Worm (Caenorhabditis elegans) whole organism, late embryonic: ENCODE measurements around the gene B0554.2.

Experiments
- C08G9.2 ChIP-seq: sonication (generic microtip); optimal IDR thresholded peaks from 2 replicates; lab custom pipeline; 2016; ENCODE audit warnings: mild to moderate bottlenecking, missing genetic modification characterization, moderate library complexity, missing compliant biosample characterization
- K02D7.2 ChIP-seq: sonication (generic microtip); optimal IDR thresholded peaks from 2 replicates; lab custom pipeline; 2017; ENCODE audit warnings: mild to moderate bottlenecking, missing genetic modification characterization, missing compliant biosample characterization
- T23F11.4 ChIP-seq: fragments of 200-800 bp; sonication (Bioruptor generic); optimal IDR thresholded peaks from 2 replicates; lab custom pipeline; 2018; ENCODE audit warnings: mild to moderate bottlenecking, missing genetic modification characterization, missing compliant biosample characterization
- ceh-14 ChIP-seq: sonication (generic microtip); optimal IDR thresholded peaks from 2 replicates; lab custom pipeline; 2016; ENCODE audit warnings: missing genotype, missing genetic modification characterization, missing compliant biosample characterization
- ceh-18 ChIP-seq: sonication (generic microtip); optimal IDR thresholded peaks from 2 replicates; lab custom pipeline; 2016; ENCODE audit warnings: missing genetic modification characterization, missing compliant biosample characterization
- ceh-19 ChIP-seq: fragments of 200-800 bp; sonication (Bioruptor generic); optimal IDR thresholded peaks from 2 replicates; lab custom pipeline; 2018; ENCODE audit warnings: mild to moderate bottlenecking, missing genetic modification characterization, missing compliant biosample characterization
- ceh-2 ChIP-seq: sonication (generic microtip); optimal IDR thresholded peaks from 2 replicates; lab custom pipeline; 2016; ENCODE audit warnings: missing genotype, missing genetic modification characterization, missing compliant biosample characterization
- ceh-22 ChIP-seq: sonication (generic microtip); optimal IDR thresholded peaks from 2 replicates; lab custom pipeline; 2017; ENCODE audit warnings: missing biosample characterization, missing genetic modification characterization
- ceh-24 ChIP-seq: sonication (generic microtip); optimal IDR thresholded peaks from 2 replicates; lab custom pipeline; 2016; ENCODE audit warnings: mild to moderate bottlenecking, missing genetic modification characterization, missing compliant biosample characterization
- ceh-30 ChIP-seq: fragments of 150-350 bp; optimal IDR thresholded peaks from 2 replicates; lab custom pipeline; 2014; ENCODE audit warnings: missing biosample characterization, missing genetic modification characterization
- ceh-6 ChIP-seq: fragments of 200-800 bp; sonication (Bioruptor generic); optimal IDR thresholded peaks from 2 replicates; lab custom pipeline; 2018; ENCODE audit warnings: mild to moderate bottlenecking, missing genetic modification characterization, missing compliant biosample characterization
- elt-2 ChIP-seq: sonication (generic microtip); optimal IDR thresholded peaks from 2 replicates; lab custom pipeline; 2016; ENCODE audit warnings: missing genetic modification reagents, missing genetic modification characterization, missing compliant biosample characterization
- ets-4 ChIP-seq: sonication (generic microtip); optimal IDR thresholded peaks from 2 replicates; lab custom pipeline; 2016; ENCODE audit warnings: missing genetic modification characterization, missing compliant biosample characterization
- fkh-10 ChIP-seq: fragments of 150-350 bp; optimal IDR thresholded peaks from 2 replicates; lab custom pipeline; 2014; ENCODE audit warnings: missing biosample characterization, missing genetic modification reagents, missing genetic modification characterization
- fkh-6 ChIP-seq: sonication (generic microtip); optimal IDR thresholded peaks from 2 replicates; lab custom pipeline; 2016; ENCODE audit warnings: missing genetic modification characterization, missing compliant biosample characterization
- gmeb-2 ChIP-seq: sonication (generic microtip); optimal IDR thresholded peaks from 2 replicates; lab custom pipeline; 2016; ENCODE audit warnings: missing genetic modification characterization, inconsistent platforms, missing compliant biosample characterization
- hlh-30 ChIP-seq: sonication (generic microtip); optimal IDR thresholded peaks from 2 replicates; lab custom pipeline; 2017; ENCODE audit warnings: antibody characterized with exemption, missing genetic modification characterization, missing compliant biosample characterization; ENCODE audit not compliant: insufficient read depth
- lin-11 ChIP-seq: fragments of 200-800 bp; sonication (Bioruptor generic); optimal IDR thresholded peaks from 2 replicates; lab custom pipeline; 2018; ENCODE audit warnings: mild to moderate bottlenecking, missing genetic modification characterization, missing compliant biosample characterization
- madf-2 ChIP-seq: sonication (generic microtip); optimal IDR thresholded peaks from 2 replicates; lab custom pipeline; 2017; ENCODE audit warnings: missing genetic modification characterization, missing compliant biosample characterization
- mec-3 ChIP-seq: sonication (generic microtip); optimal IDR thresholded peaks from 2 replicates; lab custom pipeline; 2016; ENCODE audit warnings: borderline replicate concordance, missing genetic modification characterization, missing compliant biosample characterization
- nhr-11 ChIP-seq: fragments of 150-350 bp; optimal IDR thresholded peaks from 2 replicates; lab custom pipeline; 2014; ENCODE audit warnings: missing biosample characterization, missing genetic modification characterization
- nhr-232 ChIP-seq: sonication (generic microtip); optimal IDR thresholded peaks from 2 replicates; lab custom pipeline; 2016; ENCODE audit warnings: missing genetic modification characterization, missing compliant biosample characterization
- npax-4 ChIP-seq: sonication (generic microtip); optimal IDR thresholded peaks from 2 replicates; lab custom pipeline; 2016; ENCODE audit warnings: missing genetic modification characterization, missing compliant biosample characterization
- odd-2 ChIP-seq: sonication (generic microtip); optimal IDR thresholded peaks from 2 replicates; lab custom pipeline; 2017; ENCODE audit warnings: antibody characterized with exemption, mild to moderate bottlenecking, missing genetic modification characterization, missing compliant biosample characterization
- pag-3 ChIP-seq: sonication (generic microtip); optimal IDR thresholded peaks from 2 replicates; lab custom pipeline; 2016; ENCODE audit warnings: missing compliant biosample characterization, missing genetic modification characterization, borderline replicate concordance
- pat-9 ChIP-seq: fragments of 200-800 bp; sonication (Bioruptor generic); optimal IDR thresholded peaks from 2 replicates; lab custom pipeline; 2018; ENCODE audit warnings: mild to moderate bottlenecking, missing genetic modification characterization, moderate library complexity, missing compliant biosample characterization
- pha-2 ChIP-seq: sonication (generic microtip); optimal IDR thresholded peaks from 2 replicates; lab custom pipeline; 2017; ENCODE audit warnings: mild to moderate bottlenecking, missing genetic modification characterization, missing compliant biosample characterization
- pha-4 ChIP-seq: fragments of 150-350 bp; optimal IDR thresholded peaks from 2 replicates; lab custom pipeline; 2018; ENCODE audit warnings: missing biosample characterization, missing genetic modification reagents, missing genetic modification characterization
- pros-1 ChIP-seq: fragments of 150-350 bp; optimal IDR thresholded peaks from 2 replicates; lab custom pipeline; 2014; ENCODE audit warnings: missing biosample characterization, missing genetic modification reagents, missing genetic modification characterization
- ref-2 ChIP-seq: sonication (generic microtip); optimal IDR thresholded peaks from 2 replicates; lab custom pipeline; 2016; ENCODE audit warnings: missing genetic modification characterization, missing compliant biosample characterization
- rnt-1 ChIP-seq: sonication (generic microtip); optimal IDR thresholded peaks from 2 replicates; lab custom pipeline; 2016; ENCODE audit warnings: missing genetic modification characterization, missing compliant biosample characterization
- sox-2 ChIP-seq: fragments of 200-800 bp; sonication (Bioruptor generic); IDR thresholded peaks from 2 replicates; pipeline ENCODE4 v1.3.6; 2022; ENCODE audit warnings: missing genetic modification reagents, missing genetic modification characterization, missing compliant biosample characterization
- sox-4 ChIP-seq: sonication (generic microtip); optimal IDR thresholded peaks from 2 replicates; lab custom pipeline; 2017; ENCODE audit warnings: mild to moderate bottlenecking, missing genetic modification characterization, inconsistent platforms, missing compliant biosample characterization
- syd-9 ChIP-seq: sonication (generic microtip); optimal IDR thresholded peaks from 2 replicates; lab custom pipeline; 2016; ENCODE audit warnings: mild to moderate bottlenecking, missing genetic modification characterization, moderate library complexity, missing compliant biosample characterization
- tbx-7 ChIP-seq: sonication (generic microtip); optimal IDR thresholded peaks from 2 replicates; lab custom pipeline; 2016; ENCODE audit warnings: missing genotype, missing genetic modification characterization, missing compliant biosample characterization
- unc-3 ChIP-seq, 2 experiments: fragments of 200-800 bp in 1 of 2; sonication (Bioruptor generic) in 1 of 2; sonication (generic microtip) in 1 of 2; conservative IDR thresholded peaks in 1 of 2; optimal IDR thresholded peaks in 1 of 2; 2 replicates each; pipeline versions ENCODE4 v1.3.6 to Lab custom; 2016 to 2022; ENCODE audit warnings: missing compliant biosample characterization in 2 of 2, missing genetic modification characterization in 2 of 2, missing genetic modification reagents in 1 of 2
- unc-42 ChIP-seq: sonication (generic microtip); optimal IDR thresholded peaks from 2 replicates; lab custom pipeline; 2016; ENCODE audit warnings: missing genotype, missing genetic modification characterization, missing compliant biosample characterization
- zip-5 ChIP-seq: sonication (generic microtip); optimal IDR thresholded peaks from 2 replicates; lab custom pipeline; 2016; ENCODE audit warnings: missing genetic modification characterization, missing compliant biosample characterization

Gene B0554.2

DNA sequence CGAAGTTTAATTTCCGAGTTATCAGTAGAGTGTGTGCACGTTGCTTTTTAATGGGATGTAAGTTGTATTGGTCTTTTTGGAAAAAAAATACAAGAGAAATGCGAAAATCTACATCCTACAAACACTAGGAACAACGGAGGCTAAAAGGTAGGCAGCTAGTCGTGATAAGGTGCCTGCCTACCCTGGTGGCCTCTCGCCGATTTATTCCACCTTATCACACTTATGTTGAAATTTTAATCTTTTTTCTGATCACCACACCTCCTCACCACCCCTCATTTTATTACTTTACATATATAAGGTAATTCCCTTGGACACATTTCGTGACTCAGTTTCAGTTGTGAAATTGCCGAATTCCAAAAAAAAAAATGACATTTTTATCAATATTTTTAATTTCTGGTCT lies 11.9 kb upstream of the B0554.2 start, which contains the start of gene dod-20:
dod-20 (plus strand) TSS at position 301 of the 400 bp plus-strand sequence.
- no peak for TF ChIP-seq K02D7.2
- TF ChIP-seq pha-2 = no peak
- no peak for TF ChIP-seq fkh-6 (tag; lab: Kevin White, UChicago)
- TF ChIP-seq pat-9 (tag; lab: Kevin White, UChicago) = no peak
- no peak for TF ChIP-seq rnt-1
- no peak for TF ChIP-seq elt-2
- TF ChIP-seq gmeb-2 (tag; lab: Kevin White, UChicago) = no peak
- TF ChIP-seq npax-4 (tag; lab: Kevin White, UChicago) = no peak
- TF ChIP-seq pros-1 (tag; lab: Kevin White, UChicago) = no peak
- TF ChIP-seq syd-9 = no peak
- no peak for TF ChIP-seq ceh-18 (tag; lab: Kevin White, UChicago)
- no peak for TF ChIP-seq ceh-19 (GFP tag; lab: Kevin White, UChicago)
- TF ChIP-seq ceh-24 (tag; lab: Kevin White, UChicago) = no peak
- no peak for TF ChIP-seq zip-5 (tag; lab: Kevin White, UChicago)
- no peak for TF ChIP-seq unc-42 (tag; lab: Kevin White, UChicago)
- TF ChIP-seq ceh-6 (GFP tag; lab: Kevin White, UChicago) = no peak
- TF ChIP-seq sox-4 = no peak

ce11 chrV:424140-424539 lies 9.9 kb upstream of the B0554.2 start, which contains the start of gene B0554.5:
Gene B0554.5, plus strand, starts transcription at chrV:424440.
- TF ChIP-seq nhr-11 (tag; lab: Kevin White, UChicago) (no peak), lin-11 (tag; lab: Kevin White, UChicago) (no peak), K02D7.2 (no peak), ceh-14 (tag; lab: Kevin White, UChicago) (no peak), ceh-24 (tag; lab: Kevin White, UChicago) (no peak), pha-4 (tag; lab: Kevin White, UChicago) (no peak), mec-3 (tag; lab: Kevin White, UChicago) (no peak), tbx-7 (no peak), sox-4 (no peak), ceh-22 (no peak), ceh-19 (GFP tag; lab: Kevin White, UChicago) (no peak), ceh-30 (no peak), ets-4 (tag; lab: Kevin White, UChicago) (no peak), ceh-18 (tag; lab: Kevin White, UChicago) (no peak), pag-3 (no peak)

ce11 chrV:428844-429243 lies 5.2 kb upstream of the B0554.2 start, which contains the start of gene B0554.4:
Gene B0554.4, plus strand, starts transcription at chrV:429144.
- TF ChIP-seq zip-5 (tag; lab: Kevin White, UChicago) (no peak), T23F11.4 (GFP tag; lab: Kevin White, UChicago) (no peak), rnt-1 (no peak), sox-2 (GFP tag; lab: Robert Waterston, UW) (no peak)

DNA sequence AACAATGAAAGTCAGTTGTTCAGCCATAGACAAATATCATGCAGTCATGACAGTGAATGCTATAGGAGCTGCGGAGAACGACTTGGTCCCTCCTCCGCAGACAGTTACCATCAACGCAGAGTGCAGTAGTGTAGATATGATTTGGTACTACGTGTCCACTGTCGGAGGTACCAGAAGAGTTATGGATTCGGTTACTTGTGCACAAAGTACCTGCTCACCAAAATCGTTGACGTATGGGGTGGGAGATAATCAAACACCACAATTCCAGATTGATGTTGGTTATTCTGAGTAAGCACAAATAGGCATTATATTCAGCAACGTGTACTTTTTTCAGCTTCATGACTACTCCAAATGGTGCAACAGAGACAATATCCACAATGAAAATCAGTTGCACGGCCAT lies 1.0 kb upstream of the B0554.2 start:
- TF ChIP-seq ref-2 (no peak), fkh-10 (GFP tag; lab: Kevin White, UChicago) (no peak), nhr-232 (tag; lab: Kevin White, UChicago) (no peak), odd-2 (tag; lab: Kevin White, UChicago) (no peak), sox-2 (GFP tag; lab: Robert Waterston, UW) (no peak), nhr-11 (tag; lab: Kevin White, UChicago) (no peak), C08G9.2 (tag; lab: Kevin White, UChicago) (no peak), pros-1 (tag; lab: Kevin White, UChicago) (no peak), hlh-30 (tag; lab: Kevin White, UChicago) (no peak), madf-2 (tag; lab: Kevin White, UChicago) (no peak), K02D7.2 (no peak), unc-3 (GFP tag; conservative IDR thresholded peaks at IDR 0.05; lab: Robert Waterston, UW) (no peak), unc-3 (tag; optimal IDR thresholded peaks at IDR 0.05; lab: Kevin White, UChicago) (no peak), ceh-2 (tag; lab: Kevin White, UChicago) (no peak), tbx-7 (no peak), ceh-6 (GFP tag; lab: Kevin White, UChicago) (no peak), ceh-22 (no peak)
